Fruit fly (Drosophila melanogaster): ENCODE data around the gene CG42564.
A peak's percentile ranks its signal among the peaks of the same experiment; 100 is the strongest.

The CG42564 gene

dm6 chr3R:6416242-6416641 lies 42.0 kb downstream of the CG42564 start (continued):
- TF ChIP-seq Oaz (GFP tag; IDR thresholded peaks at IDR 0.05): peak; percentile 60; the same call in 1 of the 2 replicates
- peak; percentile 79; the same call in 2 of the 3 replicates for TF ChIP-seq ase (GFP tag; IDR thresholded peaks at IDR 0.05)
- peak; percentile 30 for TF ChIP-seq en (GFP tag; optimal IDR thresholded peaks at IDR 0.05)
- TF ChIP-seq CG30020 (tag; optimal IDR thresholded peaks at IDR 0.05): no peak
- TF ChIP-seq Gsc (GFP tag; IDR thresholded peaks at IDR 0.05): no peak
- no peak for TF ChIP-seq zen2 (GFP tag; IDR thresholded peaks at IDR 0.05; ENCODE audit: partially characterized antibody)
- peak; percentile 57 for TF ChIP-seq CG18476 (GFP tag; optimal IDR thresholded peaks at IDR 0.05)
- peak; percentile 55 for TF ChIP-seq CG30403 (GFP tag; optimal IDR thresholded peaks at IDR 0.05)
- TF ChIP-seq ken (GFP tag; IDR thresholded peaks at IDR 0.05): peak; percentile 73; the same call in 2 of the 3 replicates
- TF ChIP-seq Hr78 (GFP tag; optimal IDR thresholded peaks at IDR 0.05): no peak
- peak; percentile 74 for TF ChIP-seq CG17612 (GFP tag; IDR thresholded peaks at IDR 0.05)
- peak; percentile 67 for TF ChIP-seq bab2 (GFP tag; optimal IDR thresholded peaks at IDR 0.05)
- TF ChIP-seq CG18619 (GFP tag; optimal IDR thresholded peaks at IDR 0.05): peak; percentile 75
- TF ChIP-seq Atf-2 (GFP tag; optimal IDR thresholded peaks at IDR 0.05): peak; percentile 58
- peak; percentile 26 for TF ChIP-seq CG3838 (GFP tag; optimal IDR thresholded peaks at IDR 0.05)
- peak; percentile 84 for TF ChIP-seq ranshi (GFP tag; IDR thresholded peaks at IDR 0.05)
- peak; percentile 85 for TF ChIP-seq HLH3B (GFP tag; IDR thresholded peaks at IDR 0.05)
- peak; percentile 77 for TF ChIP-seq Ada2b (GFP tag; IDR thresholded peaks at IDR 0.05)
- no peak for TF ChIP-seq Asciz (GFP tag; optimal IDR thresholded peaks at IDR 0.05)
- peak in 1 of 2 experiments; percentile 63 for TF ChIP-seq bsh (GFP tag; optimal IDR thresholded peaks at IDR 0.05)
- peak; percentile 73 for TF ChIP-seq E2f1 (GFP tag; IDR thresholded peaks at IDR 0.05)
- no peak for TF ChIP-seq grn (GFP tag; optimal IDR thresholded peaks at IDR 0.05)
- TF ChIP-seq Chrac-16 (GFP tag; optimal IDR thresholded peaks at IDR 0.05): peak; percentile 48
- TF ChIP-seq H15 (GFP tag; IDR thresholded peaks at IDR 0.05): no peak
- peak; percentile 62 for TF ChIP-seq fd96Cb (tag; optimal IDR thresholded peaks at IDR 0.05)
- peak; percentile 3 for TF ChIP-seq oc (tag; optimal IDR thresholded peaks at IDR 0.05)
- peak; percentile 88 for TF ChIP-seq lmd (GFP tag; IDR thresholded peaks at IDR 0.05)
- TF ChIP-seq insv (GFP tag; optimal IDR thresholded peaks at IDR 0.05): no peak
- TF ChIP-seq esg (GFP tag; conservative IDR thresholded peaks at IDR 0.05): peak; percentile 76
- TF ChIP-seq lbe (GFP tag; optimal IDR thresholded peaks at IDR 0.05): no peak
- no peak for TF ChIP-seq CG4707 (GFP tag; optimal IDR thresholded peaks at IDR 0.05)
- TF ChIP-seq Max (GFP tag; optimal IDR thresholded peaks at IDR 0.05): peak; percentile 52
- TF ChIP-seq pum (GFP tag; optimal IDR thresholded peaks at IDR 0.05): peak; percentile 51
- peak; percentile 72 for TF ChIP-seq CG34376 (GFP tag; optimal IDR thresholded peaks at IDR 0.05)
- TF ChIP-seq slou (GFP tag; optimal IDR thresholded peaks at IDR 0.05): peak; percentile 46
- peak; percentile 35 for TF ChIP-seq CG11723 (GFP tag; optimal IDR thresholded peaks at IDR 0.05)
- peak; percentile 85 for TF ChIP-seq dysf (GFP tag; IDR thresholded peaks at IDR 0.05)
- TF ChIP-seq CG1832 (GFP tag; optimal IDR thresholded peaks at IDR 0.05): no peak
- peak; percentile 50 for TF ChIP-seq CG3995 (GFP tag; optimal IDR thresholded peaks at IDR 0.05)
- TF ChIP-seq ara (GFP tag; IDR thresholded peaks at IDR 0.05): peak; percentile 70; the same call in 1 of the 2 replicates
- TF ChIP-seq Mes4 (GFP tag; optimal IDR thresholded peaks at IDR 0.05): peak; percentile 30
- peak; percentile 88 for TF ChIP-seq ci (GFP tag; IDR thresholded peaks at IDR 0.05)
- no peak for TF ChIP-seq knrl (GFP tag; IDR thresholded peaks at IDR 0.05; ENCODE audit: partially characterized antibody)
- TF ChIP-seq gfzf (GFP tag; optimal IDR thresholded peaks at IDR 0.05): no peak
- peak; percentile 46; the same call in 1 of the 3 replicates for TF ChIP-seq CG11093 (GFP tag; IDR thresholded peaks at IDR 0.05)
- TF ChIP-seq pan (optimal IDR thresholded peaks at IDR 0.05): no peak
- TF ChIP-seq pan (GFP tag; optimal IDR thresholded peaks at IDR 0.05 in 1 of 2, IDR thresholded peaks at IDR 0.05 in 1 of 2): peak in 1 of 2 experiments; percentile 86
- TF ChIP-seq Oli (tag; optimal IDR thresholded peaks at IDR 0.05): peak; percentile 71
- no peak for TF ChIP-seq amos (GFP tag; IDR thresholded peaks at IDR 0.05; ENCODE audit: partially characterized antibody)
- peak; percentile 90 for TF ChIP-seq CG12071 (GFP tag; optimal IDR thresholded peaks at IDR 0.05)
- TF ChIP-seq Side (GFP tag; optimal IDR thresholded peaks at IDR 0.05): peak; percentile 69

Measured in whole organism, embryonic.